Fruit fly (Drosophila melanogaster): ENCODE data around the gene mad2.

mad2 gene

DNA sequence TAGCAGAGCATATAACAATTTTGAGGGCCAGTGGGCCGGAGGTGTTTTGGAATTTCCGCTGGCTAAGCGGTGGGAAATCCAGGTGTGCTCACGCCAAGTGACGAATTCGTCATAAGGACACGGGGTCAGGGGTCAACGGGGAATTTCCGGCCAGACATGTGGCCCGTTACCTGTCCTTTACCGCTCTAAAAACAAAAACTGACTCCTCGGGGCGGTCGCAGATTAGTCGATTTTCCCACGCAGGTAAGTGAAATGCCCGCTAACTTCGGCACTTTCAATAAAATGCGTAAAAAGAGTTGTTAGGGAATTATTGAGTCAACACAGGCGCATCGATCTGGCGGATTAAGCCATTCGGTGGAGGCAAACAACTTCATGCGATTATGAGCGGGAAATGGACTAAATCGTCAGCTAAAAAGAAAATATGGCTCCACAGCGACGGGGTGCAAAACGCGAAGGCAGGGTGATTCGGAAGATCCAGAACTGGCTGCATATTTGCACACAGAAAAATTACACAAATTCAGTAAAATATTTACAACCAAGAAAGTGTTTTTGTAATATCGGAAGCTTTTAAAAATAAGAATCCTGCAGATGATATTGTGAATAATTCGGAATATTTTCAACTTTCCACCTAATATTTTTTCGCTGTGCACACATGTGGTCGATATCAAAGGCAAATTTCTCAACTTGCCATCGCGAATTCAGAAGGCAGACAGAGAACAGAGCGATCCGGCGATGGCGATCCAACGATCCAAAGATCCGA lies 23.2 kb upstream of the mad2 start:
- no peak for TF ChIP-seq Dll (optimal IDR thresholded peaks at IDR 0.05)
- no peak for TF ChIP-seq CG8478 (optimal IDR thresholded peaks at IDR 0.05)
- no peak for TF ChIP-seq pan (optimal IDR thresholded peaks at IDR 0.05)
- TF ChIP-seq EcR (GFP tag; optimal IDR thresholded peaks at IDR 0.05): no peak
- no peak for TF ChIP-seq usp (GFP tag; optimal IDR thresholded peaks at IDR 0.05)
- TF ChIP-seq psq (optimal IDR thresholded peaks at IDR 0.05): no peak

DNA sequence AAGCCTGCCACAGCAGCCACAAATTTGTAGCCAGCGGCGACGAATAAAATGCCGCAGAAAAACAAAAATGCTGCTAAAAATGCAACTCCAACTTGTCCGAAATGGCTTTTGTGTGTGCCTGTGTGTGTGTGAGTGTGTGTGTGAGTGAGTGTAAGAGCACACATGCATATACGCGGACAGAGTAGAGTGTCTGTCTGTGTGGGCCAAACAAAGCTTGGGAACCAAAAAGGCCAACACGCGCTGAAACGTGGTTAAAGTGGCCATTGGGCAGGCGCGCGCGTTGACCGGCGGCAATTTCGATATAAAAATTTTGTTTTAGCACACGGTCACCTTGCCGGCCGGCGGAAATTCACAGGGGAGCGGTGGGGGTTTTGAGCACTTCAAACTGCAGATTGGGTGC lies 22.5 kb upstream of the mad2 start:
- TF ChIP-seq EcR (GFP tag; optimal IDR thresholded peaks at IDR 0.05) (no peak), psq (optimal IDR thresholded peaks at IDR 0.05) (no peak), Dll (optimal IDR thresholded peaks at IDR 0.05) (no peak), usp (GFP tag; optimal IDR thresholded peaks at IDR 0.05) (no peak), pan (optimal IDR thresholded peaks at IDR 0.05) (no peak), CG8478 (optimal IDR thresholded peaks at IDR 0.05) (no peak)

DNA sequence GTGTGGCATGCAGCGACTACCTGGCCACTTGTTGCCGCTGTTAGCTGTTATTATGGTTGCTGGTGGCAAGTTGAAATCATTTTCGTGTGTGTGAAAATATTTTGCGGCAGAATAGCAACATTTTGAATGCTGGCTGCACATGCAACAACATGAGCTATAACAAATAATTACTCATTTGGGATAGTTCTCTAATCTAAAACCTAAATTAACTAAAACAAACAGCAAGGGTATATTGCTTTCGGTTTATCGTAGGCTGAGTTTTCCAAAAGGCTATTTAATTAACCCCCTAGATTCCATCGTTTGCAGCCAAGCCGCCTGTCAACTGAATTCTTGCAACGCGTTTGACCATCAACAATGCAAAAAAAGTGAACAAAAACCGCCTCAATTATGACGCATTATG lies 21.9 kb upstream of the mad2 start:
- TF ChIP-seq EcR (GFP tag; optimal IDR thresholded peaks at IDR 0.05) (no peak), psq (optimal IDR thresholded peaks at IDR 0.05) (no peak), pan (optimal IDR thresholded peaks at IDR 0.05) (no peak), Dll (optimal IDR thresholded peaks at IDR 0.05) (no peak), CG8478 (optimal IDR thresholded peaks at IDR 0.05) (no peak), usp (GFP tag; optimal IDR thresholded peaks at IDR 0.05) (no peak)

DNA sequence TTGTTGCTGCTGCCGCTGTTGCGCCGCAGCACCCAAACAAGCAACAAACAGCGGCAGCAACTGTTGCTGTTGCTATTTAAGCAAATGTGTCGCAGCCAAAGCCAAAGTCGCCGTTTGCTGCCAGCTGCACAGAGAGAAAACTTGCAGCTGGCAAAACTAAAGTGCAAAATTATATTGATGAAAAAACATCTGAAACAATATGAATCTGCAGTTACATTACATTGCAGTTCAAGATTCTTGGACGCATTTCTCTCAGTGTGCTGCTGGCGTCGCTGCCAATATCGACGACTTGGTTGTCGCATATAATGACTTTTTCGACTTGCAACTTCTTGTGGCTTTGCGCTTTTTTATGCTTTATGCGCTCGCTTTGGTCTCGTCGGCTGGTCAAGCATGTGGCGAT lies 21.4 kb upstream of the mad2 start:
- TF ChIP-seq EcR (GFP tag; optimal IDR thresholded peaks at IDR 0.05) (no peak), usp (GFP tag; optimal IDR thresholded peaks at IDR 0.05) (no peak), Dll (optimal IDR thresholded peaks at IDR 0.05) (no peak)

DNA sequence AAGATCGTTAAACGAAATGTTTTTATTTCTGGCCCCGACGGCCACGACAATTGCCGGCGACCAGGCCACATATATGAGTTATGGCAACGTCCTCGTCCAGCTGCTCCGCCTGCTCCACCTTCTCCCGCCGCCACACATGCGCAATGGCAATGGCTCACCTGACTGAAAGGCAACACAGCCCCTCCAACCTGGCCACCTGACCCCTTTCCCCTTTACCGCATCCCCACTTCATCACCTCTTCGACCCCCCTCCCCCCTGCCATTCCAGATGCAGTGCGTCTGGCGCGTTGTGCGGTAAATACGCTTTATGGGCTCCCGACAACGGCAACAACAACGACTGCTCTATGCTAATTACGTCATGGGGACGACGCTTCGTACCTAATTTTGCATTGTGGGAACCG lies 20.9 kb upstream of the mad2 start:
- TF ChIP-seq Dll (optimal IDR thresholded peaks at IDR 0.05): no peak
- TF ChIP-seq pan (optimal IDR thresholded peaks at IDR 0.05): no peak
- no peak for TF ChIP-seq CG8478 (optimal IDR thresholded peaks at IDR 0.05)
- TF ChIP-seq usp (GFP tag; optimal IDR thresholded peaks at IDR 0.05): no peak
- no peak for TF ChIP-seq EcR (GFP tag; optimal IDR thresholded peaks at IDR 0.05)
- no peak for TF ChIP-seq psq (optimal IDR thresholded peaks at IDR 0.05)

DNA sequence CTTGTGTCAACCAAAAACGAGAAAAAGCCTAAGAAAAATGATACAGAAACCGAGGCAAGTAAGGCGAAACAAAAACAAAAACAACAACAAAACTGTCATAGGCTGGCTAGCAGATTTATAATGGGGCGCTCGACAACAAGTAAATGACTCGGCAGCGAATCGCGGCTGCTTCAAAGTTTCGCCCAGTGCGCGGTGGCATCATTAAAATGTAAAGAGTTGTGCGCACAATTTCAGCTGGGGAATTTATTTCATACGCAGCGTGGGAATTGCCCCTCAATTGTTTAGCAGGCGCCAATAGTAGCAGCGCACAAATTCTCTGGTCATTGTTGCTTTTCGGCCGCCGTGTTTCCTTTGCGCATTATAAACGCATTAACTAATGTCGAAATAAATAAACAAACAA lies 19.0 kb upstream of the mad2 start:
- no peak for TF ChIP-seq EcR (GFP tag; optimal IDR thresholded peaks at IDR 0.05)

DNA sequence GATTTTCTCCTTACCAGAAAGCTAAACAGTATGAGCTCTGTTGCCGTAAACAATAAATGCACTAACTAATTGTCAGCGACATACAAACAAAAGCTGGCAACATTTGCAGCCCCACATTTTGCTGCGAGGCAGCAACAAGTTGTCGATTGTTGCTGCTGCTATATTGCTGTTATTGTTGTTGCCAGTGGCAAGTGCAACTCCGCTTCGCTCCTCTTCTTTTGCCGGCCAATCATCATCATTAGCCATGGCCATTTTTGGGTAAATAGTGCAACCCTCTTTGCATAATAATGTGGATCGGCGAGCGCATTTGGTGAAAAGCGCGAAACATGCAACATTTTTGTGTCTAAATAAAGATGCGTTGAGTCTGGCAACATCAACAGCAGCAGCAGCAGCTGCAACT lies 17.8 kb upstream of the mad2 start:
- TF ChIP-seq Dll (optimal IDR thresholded peaks at IDR 0.05) (no peak), EcR (GFP tag; optimal IDR thresholded peaks at IDR 0.05) (no peak), usp (GFP tag; optimal IDR thresholded peaks at IDR 0.05) (no peak), pan (optimal IDR thresholded peaks at IDR 0.05) (no peak), psq (optimal IDR thresholded peaks at IDR 0.05) (no peak), CG8478 (optimal IDR thresholded peaks at IDR 0.05) (no peak)

DNA sequence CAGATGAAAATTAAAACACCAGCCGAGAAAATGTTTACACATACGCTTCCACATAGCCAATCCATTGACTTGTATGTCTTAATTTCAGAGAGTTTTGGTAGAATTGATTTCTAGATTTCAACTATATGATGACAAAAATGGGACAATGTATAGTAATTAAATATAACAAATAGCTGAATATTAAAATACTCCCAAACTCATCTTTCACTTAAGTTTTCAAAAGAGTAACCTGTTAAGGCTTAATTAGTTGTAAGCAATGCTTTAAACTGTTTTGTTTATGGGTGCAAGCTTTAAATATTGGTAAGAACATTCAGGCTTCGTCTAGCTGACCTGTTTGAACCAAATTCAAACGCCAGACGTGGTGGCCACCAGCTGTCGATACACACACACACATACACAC lies 15.8 kb upstream of the mad2 start:
- TF ChIP-seq EcR (GFP tag; optimal IDR thresholded peaks at IDR 0.05) (no peak), Dll (optimal IDR thresholded peaks at IDR 0.05) (no peak), usp (GFP tag; optimal IDR thresholded peaks at IDR 0.05) (no peak), CG8478 (optimal IDR thresholded peaks at IDR 0.05) (no peak), pan (optimal IDR thresholded peaks at IDR 0.05) (no peak), psq (optimal IDR thresholded peaks at IDR 0.05) (no peak)

DNA sequence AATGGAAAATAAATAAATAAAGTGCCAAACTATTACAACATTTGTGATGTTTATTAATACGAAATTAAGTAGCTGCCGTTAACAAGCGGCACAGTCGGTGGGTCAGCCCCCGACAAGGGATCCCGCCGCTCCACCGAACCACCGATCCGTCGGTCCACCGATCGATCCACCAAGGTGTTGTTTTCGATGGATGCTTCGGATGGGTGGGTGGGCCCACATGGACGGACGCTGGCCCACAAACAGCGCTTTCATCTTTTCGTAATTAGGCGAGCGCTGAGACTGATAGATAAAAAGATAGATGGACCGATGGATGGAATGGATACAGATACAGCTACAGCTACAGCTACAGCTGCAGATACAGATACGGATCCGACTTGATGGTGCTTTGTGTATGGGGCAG lies 15.4 kb upstream of the mad2 start:
- no peak for TF ChIP-seq EcR (GFP tag; optimal IDR thresholded peaks at IDR 0.05)
- TF ChIP-seq Dll (optimal IDR thresholded peaks at IDR 0.05): no peak
- TF ChIP-seq CG8478 (optimal IDR thresholded peaks at IDR 0.05): no peak
- no peak for TF ChIP-seq pan (optimal IDR thresholded peaks at IDR 0.05)
- no peak for TF ChIP-seq usp (GFP tag; optimal IDR thresholded peaks at IDR 0.05)
- no peak for TF ChIP-seq psq (optimal IDR thresholded peaks at IDR 0.05)

DNA sequence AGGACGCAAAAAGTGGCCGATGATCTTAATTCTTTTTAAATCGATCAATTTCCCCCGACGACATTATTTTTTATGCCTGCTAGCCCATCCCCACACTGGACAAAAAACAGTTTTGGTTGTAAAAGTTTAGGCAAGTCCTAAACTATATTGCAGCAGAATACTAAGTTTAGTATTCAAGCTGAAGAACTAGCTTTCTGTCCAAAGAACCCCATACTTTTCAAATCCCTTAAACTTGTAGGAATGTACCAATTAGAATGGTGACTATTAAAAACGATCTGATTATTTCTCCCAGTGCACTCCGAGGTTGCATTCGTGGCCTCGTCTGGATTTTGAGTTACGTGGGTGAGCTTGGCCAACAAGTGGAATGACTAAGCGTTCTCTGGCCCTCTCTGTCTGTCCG lies 12.6 kb upstream of the mad2 start:
- TF ChIP-seq CG8478 (optimal IDR thresholded peaks at IDR 0.05) (no peak), pan (optimal IDR thresholded peaks at IDR 0.05) (no peak), Dll (optimal IDR thresholded peaks at IDR 0.05) (no peak), psq (optimal IDR thresholded peaks at IDR 0.05) (no peak), usp (GFP tag; optimal IDR thresholded peaks at IDR 0.05) (no peak), EcR (GFP tag; optimal IDR thresholded peaks at IDR 0.05) (no peak)

DNA sequence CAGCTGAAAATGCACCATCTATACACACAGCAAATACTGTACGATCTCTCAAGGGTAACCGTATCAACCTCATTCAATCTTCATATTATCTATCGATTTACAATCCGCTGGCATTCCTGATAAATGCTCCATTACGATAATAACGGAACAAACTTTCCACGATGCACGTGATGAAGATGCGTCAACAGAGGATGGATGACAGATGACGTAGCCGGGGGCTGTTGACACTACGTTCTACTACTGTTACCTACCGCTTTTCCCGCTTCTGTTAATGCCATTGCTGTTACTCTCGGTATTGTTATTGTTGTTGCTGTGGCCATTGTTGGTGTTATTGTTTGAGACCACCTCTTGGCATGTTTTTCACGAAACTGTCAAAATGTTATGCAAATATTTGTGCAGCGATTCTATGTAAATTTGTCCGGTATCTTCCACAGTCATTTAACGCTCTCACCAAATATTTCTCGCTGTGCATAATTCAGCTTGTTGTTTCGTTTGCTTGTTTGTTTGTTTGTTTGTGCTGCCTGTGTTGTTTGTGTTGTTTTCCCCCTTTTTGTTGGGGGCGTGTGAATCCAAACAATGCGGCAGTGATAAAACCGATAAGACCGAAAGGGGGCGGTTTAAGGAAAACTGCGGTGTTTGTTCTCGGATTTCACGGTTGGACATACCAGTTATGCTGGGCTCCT lies 11.0 kb upstream of the mad2 start:
- no peak for TF ChIP-seq Dll (optimal IDR thresholded peaks at IDR 0.05)
- no peak for TF ChIP-seq EcR (GFP tag; optimal IDR thresholded peaks at IDR 0.05)
- TF ChIP-seq CG8478 (optimal IDR thresholded peaks at IDR 0.05): no peak
- TF ChIP-seq usp (GFP tag; optimal IDR thresholded peaks at IDR 0.05): no peak
- TF ChIP-seq pan (optimal IDR thresholded peaks at IDR 0.05): no peak
- TF ChIP-seq psq (optimal IDR thresholded peaks at IDR 0.05): no peak

DNA sequence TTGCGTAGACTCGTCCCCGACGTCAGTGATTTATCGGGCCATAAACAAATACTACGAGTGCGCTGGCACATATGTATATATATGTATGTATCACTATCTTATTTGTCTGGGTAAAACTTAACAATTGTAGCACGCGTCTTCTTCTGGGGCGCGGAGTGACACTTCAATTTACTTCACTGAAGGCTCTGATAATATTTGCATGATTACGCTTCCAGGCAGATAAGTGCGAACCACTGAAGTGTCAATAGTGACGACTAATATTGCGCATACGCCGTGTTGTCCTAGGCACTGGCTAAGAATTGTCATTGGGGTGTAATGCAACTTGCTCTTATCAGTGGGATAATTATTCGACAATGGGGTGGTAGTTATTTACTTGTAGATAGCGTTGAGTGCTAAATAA lies 8.6 kb upstream of the mad2 start:
- TF ChIP-seq CG8478 (optimal IDR thresholded peaks at IDR 0.05) (no peak), pan (optimal IDR thresholded peaks at IDR 0.05) (no peak), psq (optimal IDR thresholded peaks at IDR 0.05) (no peak), EcR (GFP tag; optimal IDR thresholded peaks at IDR 0.05) (no peak), Dll (optimal IDR thresholded peaks at IDR 0.05) (no peak), usp (GFP tag; optimal IDR thresholded peaks at IDR 0.05) (no peak)

DNA sequence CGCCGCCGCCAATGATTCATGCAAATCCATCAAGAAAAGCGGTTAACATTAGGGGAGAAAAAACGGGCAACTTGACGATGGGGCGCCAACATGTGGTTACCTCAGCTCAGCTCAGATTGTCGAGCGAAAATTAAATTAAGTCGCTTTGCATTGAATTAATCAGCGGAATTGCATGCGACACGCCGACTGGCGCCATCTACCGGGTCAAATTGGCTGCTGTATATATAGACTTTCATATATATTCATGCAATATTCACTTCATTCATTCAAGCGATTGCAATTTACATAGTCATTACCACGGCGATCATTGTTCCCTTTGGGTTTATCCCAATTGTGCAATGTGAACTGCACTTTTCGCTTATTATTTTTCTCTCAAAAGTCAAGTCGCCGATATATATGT lies 7.9 kb upstream of the mad2 start:
- TF ChIP-seq usp (GFP tag; optimal IDR thresholded peaks at IDR 0.05): no peak
- no peak for TF ChIP-seq Dll (optimal IDR thresholded peaks at IDR 0.05)
- TF ChIP-seq psq (optimal IDR thresholded peaks at IDR 0.05): no peak
- TF ChIP-seq CG8478 (optimal IDR thresholded peaks at IDR 0.05): no peak
- no peak for TF ChIP-seq EcR (GFP tag; optimal IDR thresholded peaks at IDR 0.05)
- TF ChIP-seq pan (optimal IDR thresholded peaks at IDR 0.05): no peak
